Fruit fly (Drosophila melanogaster) whole organism: Measurements from ENCODE around the gene CG11158.

ENCODE experiments used
- EcR ChIP-seq, 2 experiments: fragments of >200 bp; optimal IDR thresholded peaks; 2 replicates each; lab custom pipeline; 2017; ENCODE audit warnings: missing biosample characterization in 2 of 2, missing genetic modification characterization in 2 of 2, missing genetic modification reagents in 2 of 2
- pan ChIP-seq: fragments of >200 bp; optimal IDR thresholded peaks from 2 replicates; lab custom pipeline; 2017
- psq ChIP-seq: fragments of >200 bp; optimal IDR thresholded peaks from 2 replicates; lab custom pipeline; 2017
- usp ChIP-seq: fragments of >200 bp; optimal IDR thresholded peaks from 2 replicates; lab custom pipeline; 2017; ENCODE audit warnings: missing biosample characterization, missing genetic modification characterization, mixed read lengths

- TF ChIP-seq usp (GFP tag; lab: Kevin White, UChicago) (no peak), psq (lab: Kevin White, UChicago) (no peak), EcR (GFP tag; optimal IDR thresholded peaks at IDR 0.05; lab: Kevin White, UChicago) (no peak), pan (lab: Kevin White, UChicago) (no peak)
Measured at dm6 chrX:13699666-13700065, 16.9 kb downstream of the CG11158 start.
